Fruit fly (Drosophila melanogaster) whole organism, pupa: ENCODE results near the gene grk.

Experiments
- CG15710 ChIP-seq: fragments of 200-800 bp; sonication (Bioruptor generic); optimal IDR thresholded peaks from 2 replicates; lab custom pipeline; 2018; ENCODE audit warnings: missing biosample characterization, mild to moderate bottlenecking, missing genetic modification characterization, moderate library complexity
- CG34367 ChIP-seq: fragments of 200-800 bp; sonication (Bioruptor generic); optimal IDR thresholded peaks from 2 replicates; lab custom pipeline; 2018; ENCODE audit warnings: missing biosample characterization, mild to moderate bottlenecking, missing genetic modification characterization
- CG8159 ChIP-seq: fragments of 200-800 bp; sonication (Bioruptor generic); optimal IDR thresholded peaks from 3 replicates; lab custom pipeline; 2018; ENCODE audit warnings: missing biosample characterization, mild to moderate bottlenecking, missing genetic modification characterization, moderate library complexity
- CG8301 ChIP-seq: fragments of 200-800 bp; sonication (Bioruptor generic); optimal IDR thresholded peaks from 2 replicates; lab custom pipeline; 2018; ENCODE audit warnings: missing biosample characterization, mild to moderate bottlenecking, missing genetic modification characterization
- CG9948 ChIP-seq: fragments of 200-800 bp; sonication (Bioruptor generic); optimal IDR thresholded peaks from 2 replicates; lab custom pipeline; 2018; ENCODE audit warnings: missing biosample characterization, mild to moderate bottlenecking, missing genetic modification characterization, moderate library complexity
- D1 ChIP-seq: fragments of 200-800 bp; sonication (Bioruptor generic); optimal IDR thresholded peaks from 2 replicates; lab custom pipeline; 2018; ENCODE audit warnings: missing biosample characterization, mild to moderate bottlenecking, missing genetic modification characterization, moderate library complexity
- Snoo ChIP-seq: fragments of 200-800 bp; sonication (Bioruptor generic); optimal IDR thresholded peaks from 3 replicates; lab custom pipeline; 2017; ENCODE audit warnings: missing biosample characterization, mild to moderate bottlenecking, missing genetic modification characterization, inconsistent platforms
- gl ChIP-seq: fragments of 200-800 bp; sonication (Bioruptor generic); optimal IDR thresholded peaks from 2 replicates; lab custom pipeline; 2018; ENCODE audit warnings: missing biosample characterization, mild to moderate bottlenecking, missing genetic modification characterization

DNA sequence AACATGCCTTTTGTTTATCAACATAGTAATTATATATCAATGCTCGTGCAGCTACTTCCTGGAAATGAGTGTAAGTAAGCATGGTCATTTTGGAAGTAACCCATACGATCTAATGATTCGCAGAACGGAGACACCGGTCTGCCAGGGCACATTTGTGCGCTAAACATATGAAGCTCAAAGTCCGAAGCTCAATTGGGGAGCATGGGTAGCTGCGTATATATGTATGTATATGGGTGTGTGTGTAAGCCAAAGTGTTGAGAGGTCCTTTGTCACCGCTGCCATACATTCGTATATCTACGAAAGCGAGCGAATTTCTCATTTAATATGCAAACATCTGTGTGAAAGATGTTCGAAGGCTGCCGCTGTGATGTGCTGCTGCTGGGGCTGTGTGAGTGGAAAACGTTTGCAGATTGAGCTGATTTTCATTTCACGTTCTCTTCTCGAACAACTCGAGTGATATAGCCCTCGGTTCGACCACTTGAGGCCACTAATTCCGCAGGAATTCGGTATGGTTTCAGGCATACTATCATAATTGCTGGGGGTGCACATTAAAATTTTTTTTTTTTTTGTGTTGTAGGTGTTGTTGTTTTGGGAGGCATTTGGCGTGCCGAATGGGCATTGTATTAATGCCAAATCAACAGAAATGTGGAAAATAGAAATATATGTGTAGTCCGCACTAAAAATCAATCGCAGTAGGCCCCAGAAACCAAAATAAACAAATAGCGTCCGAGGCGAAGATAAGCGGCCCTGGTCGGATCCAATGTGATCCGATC, 15.1 kb downstream of the grk start:
- TF ChIP-seq CG8301 (tag; lab: Kevin White, UChicago) (no peak), gl (tag; lab: Kevin White, UChicago) (peak; percentile 44), CG15710 (tag; lab: Kevin White, UChicago) (no peak), CG34367 (tag; lab: Kevin White, UChicago) (no peak), Snoo (tag; lab: Kevin White, UChicago) (no peak), CG9948 (tag; lab: Kevin White, UChicago) (no peak), CG8159 (no peak), D1 (tag; lab: Kevin White, UChicago) (no peak)
